Worm (Caenorhabditis elegans): ENCODE data around the gene srh-98.

The srh-98 gene

DNA sequence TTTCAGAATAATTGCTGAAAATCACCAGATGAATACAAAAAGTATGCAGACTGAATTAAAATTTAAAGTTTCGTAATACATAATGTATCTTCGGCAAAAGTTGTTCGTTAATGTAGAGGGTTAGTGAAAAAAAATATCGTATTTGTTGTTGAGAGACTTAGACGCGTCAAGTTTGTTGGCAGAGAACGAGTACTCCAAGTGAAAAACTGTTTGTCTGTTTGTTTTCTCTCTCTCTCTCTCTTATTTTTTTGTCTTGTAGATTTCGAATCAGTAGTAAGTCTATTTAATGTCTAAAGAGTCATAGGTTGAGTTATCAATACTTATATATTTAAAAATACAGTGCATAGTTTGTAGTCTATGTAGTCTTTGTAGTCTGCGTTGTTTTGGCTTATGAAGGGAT lies 34.0 kb upstream of the srh-98 start, which contains the start of the genes fbxa-2 and T13F3.8:
Gene fbxa-2 (minus strand): TSS at position 101 of the 400 bp plus-strand sequence.
Gene T13F3.8 (plus strand): TSS at position 245 of the 400 bp plus-strand sequence.
- no peak for TF ChIP-seq snpc-4 (tag; optimal IDR thresholded peaks at IDR 0.05)
- TF ChIP-seq nhr-11 (tag; optimal IDR thresholded peaks at IDR 0.05): no peak
- no peak for TF ChIP-seq unc-39 (tag; optimal IDR thresholded peaks at IDR 0.05)
- TF ChIP-seq sem-4 (tag; optimal IDR thresholded peaks at IDR 0.05): no peak
- no peak for TF ChIP-seq peb-1 (tag; optimal IDR thresholded peaks at IDR 0.05)
- TF ChIP-seq nhr-12 (tag; optimal IDR thresholded peaks at IDR 0.05): no peak

DNA sequence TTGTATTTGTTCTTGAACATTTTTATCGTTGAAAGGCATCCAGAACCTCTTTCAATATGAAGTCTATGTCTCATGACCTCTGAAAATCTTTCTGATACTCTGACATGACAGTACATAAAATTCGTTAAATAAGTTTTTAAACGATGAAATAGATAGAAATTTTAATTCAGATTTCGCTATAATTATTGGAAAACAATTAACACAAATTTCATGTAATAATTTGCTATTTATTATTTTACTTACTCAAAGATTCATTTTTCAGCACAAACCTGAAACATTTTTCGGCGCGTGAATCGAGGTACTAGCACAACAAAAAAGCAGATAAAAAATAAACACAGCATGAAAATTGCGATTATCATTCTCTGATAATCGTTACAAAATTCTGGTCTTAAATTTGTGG lies 31.0 kb upstream of the srh-98 start, which contains the start of gene T13F3.4:
Gene T13F3.4 (minus strand): TSS at position 101 of the 400 bp plus-strand sequence.
- TF ChIP-seq peb-1 (tag; optimal IDR thresholded peaks at IDR 0.05) (no peak), nhr-25 (tag; optimal IDR thresholded peaks at IDR 0.05) (no peak), ama-1 (optimal IDR thresholded peaks at IDR 0.05) (no peak), zag-1 (tag; optimal IDR thresholded peaks at IDR 0.05) (no peak), alr-1 (tag; optimal IDR thresholded peaks at IDR 0.05) (no peak), ztf-1 (GFP tag; conservative IDR thresholded peaks at IDR 0.05) (no peak), nhr-237 (tag; optimal IDR thresholded peaks at IDR 0.05) (no peak), nhr-23 (tag; optimal IDR thresholded peaks at IDR 0.05) (no peak), fos-1 (tag; optimal IDR thresholded peaks at IDR 0.05) (no peak), mdl-1 (tag; optimal IDR thresholded peaks at IDR 0.05) (no peak), unc-39 (tag; optimal IDR thresholded peaks at IDR 0.05) (no peak), nhr-129 (tag; optimal IDR thresholded peaks at IDR 0.05) (no peak), lin-13 (GFP tag; optimal IDR thresholded peaks at IDR 0.05) (no peak), ztf-4 (tag; optimal IDR thresholded peaks at IDR 0.05) (no peak), elt-3 (tag; optimal IDR thresholded peaks at IDR 0.05) (no peak), Y55F3AM.14 (GFP tag; optimal IDR thresholded peaks at IDR 0.05) (no peak), sem-4 (tag; optimal IDR thresholded peaks at IDR 0.05) (no peak), crh-2 (tag; optimal IDR thresholded peaks at IDR 0.05) (no peak)

DNA sequence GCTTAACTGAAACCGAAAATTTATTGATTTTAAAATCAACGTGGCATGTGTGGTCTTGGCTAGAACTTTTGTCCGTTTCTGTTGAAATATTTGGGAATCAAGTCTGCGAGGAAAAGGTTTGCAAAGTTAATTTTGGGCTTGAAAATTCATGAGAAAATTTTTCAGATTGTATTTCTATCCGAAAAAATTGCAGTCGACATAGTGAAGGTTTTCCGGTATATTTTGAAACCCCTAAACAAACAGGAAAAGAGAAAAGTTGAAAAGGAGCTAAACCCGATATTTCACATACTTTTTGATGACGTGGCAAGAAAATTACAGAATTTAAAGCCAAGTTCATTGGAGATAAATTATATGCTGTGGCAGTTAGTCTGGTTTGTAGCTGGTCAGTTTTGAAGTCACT lies 24.1 kb upstream of the srh-98 start, which contains the start of gene nhr-127:
Gene nhr-127 (plus strand): TSS at position 301 of the 400 bp plus-strand sequence.
- TF ChIP-seq nhr-23 (tag; optimal IDR thresholded peaks at IDR 0.05) (no peak), egl-27 (tag; optimal IDR thresholded peaks at IDR 0.05) (no peak), lin-11 (tag; optimal IDR thresholded peaks at IDR 0.05) (no peak), alr-1 (tag; optimal IDR thresholded peaks at IDR 0.05) (no peak), skn-1 (tag; optimal IDR thresholded peaks at IDR 0.05) (no peak), F13H6.1 (tag; optimal IDR thresholded peaks at IDR 0.05) (no peak), sma-9 (GFP tag; optimal IDR thresholded peaks at IDR 0.05) (no peak), sma-9 (tag; optimal IDR thresholded peaks at IDR 0.05) (no peak), nhr-25 (tag; optimal IDR thresholded peaks at IDR 0.05) (no peak), aly-2 (tag; optimal IDR thresholded peaks at IDR 0.05) (no peak), lin-39 (tag; optimal IDR thresholded peaks at IDR 0.05) (no peak), unc-55 (GFP tag; optimal IDR thresholded peaks at IDR 0.05) (no peak), unc-39 (tag; optimal IDR thresholded peaks at IDR 0.05) (no peak), ztf-4 (tag; optimal IDR thresholded peaks at IDR 0.05) (no peak), sma-3 (GFP tag; optimal IDR thresholded peaks at IDR 0.05) (no peak)

DNA sequence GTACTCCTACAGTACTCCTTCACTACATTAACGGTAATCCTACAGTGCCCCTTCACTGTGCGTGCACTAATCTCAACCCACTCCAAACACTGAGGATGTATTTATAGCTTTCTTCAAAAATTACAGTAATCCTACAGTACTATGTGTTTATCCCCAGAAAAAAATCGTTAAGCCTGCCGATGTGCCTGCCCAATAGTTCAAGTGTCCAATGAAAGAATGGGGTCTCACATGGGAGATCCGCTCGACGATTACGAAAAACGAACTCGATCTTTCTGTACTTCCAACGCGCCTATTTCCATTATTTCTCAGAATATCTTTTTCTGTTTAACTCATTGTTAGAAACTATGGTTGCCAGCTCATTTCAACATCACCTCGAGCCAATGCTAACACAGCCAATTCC lies 22.6 kb upstream of the srh-98 start, which contains the start of gene nhr-218:
Gene nhr-218 (plus strand): TSS at position 301 of the 400 bp plus-strand sequence.
- TF ChIP-seq ZK546.5 (tag; optimal IDR thresholded peaks at IDR 0.05): no peak
- TF ChIP-seq aly-2 (tag; optimal IDR thresholded peaks at IDR 0.05): no peak
- no peak for TF ChIP-seq blmp-1 (tag; optimal IDR thresholded peaks at IDR 0.05; ENCODE audit: insufficient read depth)
- no peak for TF ChIP-seq sma-9 (GFP tag; optimal IDR thresholded peaks at IDR 0.05)
- TF ChIP-seq sma-9 (tag; optimal IDR thresholded peaks at IDR 0.05): no peak
- TF ChIP-seq elt-3 (tag; optimal IDR thresholded peaks at IDR 0.05): no peak

DNA sequence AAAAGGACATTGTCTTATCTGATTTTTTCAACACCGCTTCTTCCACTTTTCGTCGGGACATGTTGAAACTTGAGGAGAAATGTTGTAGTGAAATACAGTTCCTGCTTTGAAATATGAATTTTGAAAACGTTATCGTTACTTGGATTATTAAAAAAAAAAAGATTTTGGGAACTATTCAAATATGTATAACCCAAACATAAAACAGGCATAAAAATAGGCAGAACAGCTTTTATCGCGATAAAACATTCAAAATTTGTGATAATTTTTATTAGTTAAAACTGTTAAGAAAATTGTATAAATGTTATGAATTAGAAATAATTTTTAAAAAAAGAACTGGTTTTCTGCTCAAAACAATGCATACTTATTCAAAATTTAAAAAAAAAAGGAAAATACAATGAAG lies 20.8 kb upstream of the srh-98 start, which contains the start of gene bgnt-1.3:
Gene bgnt-1.3 (minus strand): TSS at position 101 of the 400 bp plus-strand sequence.
- TF ChIP-seq crh-2 (tag; optimal IDR thresholded peaks at IDR 0.05): no peak
- TF ChIP-seq snpc-4 (tag; optimal IDR thresholded peaks at IDR 0.05): no peak
- no peak for TF ChIP-seq elt-3 (tag; optimal IDR thresholded peaks at IDR 0.05)
- TF ChIP-seq unc-55 (GFP tag; optimal IDR thresholded peaks at IDR 0.05): no peak
- TF ChIP-seq aly-2 (tag; optimal IDR thresholded peaks at IDR 0.05): no peak
- TF ChIP-seq unc-62 (GFP tag; optimal IDR thresholded peaks at IDR 0.05): no peak
- TF ChIP-seq dmd-4 (tag; optimal IDR thresholded peaks at IDR 0.05): no peak
- TF ChIP-seq F13H6.1 (tag; optimal IDR thresholded peaks at IDR 0.05): no peak
- TF ChIP-seq nhr-12 (tag; optimal IDR thresholded peaks at IDR 0.05): no peak
- no peak for TF ChIP-seq nhr-237 (tag; optimal IDR thresholded peaks at IDR 0.05)
- no peak for TF ChIP-seq ceh-82 (tag; optimal IDR thresholded peaks at IDR 0.05)
- no peak for TF ChIP-seq nhr-23 (tag; optimal IDR thresholded peaks at IDR 0.05)
- TF ChIP-seq mbf-1 (tag; optimal IDR thresholded peaks at IDR 0.05): no peak
- TF ChIP-seq sma-3 (GFP tag; optimal IDR thresholded peaks at IDR 0.05): no peak
- no peak for TF ChIP-seq ztf-4 (tag; optimal IDR thresholded peaks at IDR 0.05)
- no peak for TF ChIP-seq lin-39 (tag; optimal IDR thresholded peaks at IDR 0.05)
- no peak for TF ChIP-seq mab-5 (tag; optimal IDR thresholded peaks at IDR 0.05)
